Fruit fly (Drosophila melanogaster): Measurements from ENCODE around the gene comm3.

The comm3 gene

DNA sequence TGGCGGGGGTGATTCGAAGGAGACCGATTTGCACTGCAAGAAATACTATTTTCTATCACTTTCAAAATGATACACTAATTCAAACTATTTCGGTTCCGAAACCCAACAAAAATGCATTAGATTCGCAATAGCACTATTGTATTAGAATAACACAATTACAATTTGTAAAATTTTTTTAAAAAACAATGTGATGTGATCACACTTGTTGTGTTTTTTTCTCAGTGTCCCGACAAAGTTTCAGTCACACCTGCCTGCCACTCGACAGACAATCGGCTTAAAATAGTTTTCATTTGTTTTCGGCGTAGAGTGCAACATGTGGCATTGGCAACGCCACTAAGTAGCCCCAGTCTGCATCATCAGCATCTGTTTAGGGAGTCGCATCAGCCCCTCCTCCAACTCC is 27.5 kb upstream of the comm3 start (continued):
- TF ChIP-seq Ets97D (GFP tag; optimal IDR thresholded peaks at IDR 0.05) (no peak), lilli (GFP tag; optimal IDR thresholded peaks at IDR 0.05) (peak; percentile 26), wor (GFP tag; IDR thresholded peaks at IDR 0.05) (no peak), Dp (GFP tag; optimal IDR thresholded peaks at IDR 0.05) (no peak), CG14860 (GFP tag; IDR thresholded peaks at IDR 0.05; ENCODE audit: partially characterized antibody) (no peak), CG6654 (GFP tag; optimal IDR thresholded peaks at IDR 0.05) (peak; percentile 46), Atf6 (GFP tag; IDR thresholded peaks at IDR 0.05) (no peak), abd-A (tag; optimal IDR thresholded peaks at IDR 0.05) (no peak), CG17829 (tag; optimal IDR thresholded peaks at IDR 0.05) (peak; percentile 90), fd64A (GFP tag; optimal IDR thresholded peaks at IDR 0.05) (peak; percentile 56), CG10431 (GFP tag; optimal IDR thresholded peaks at IDR 0.05) (no peak), ind (GFP tag; optimal IDR thresholded peaks at IDR 0.05) (peak; percentile 49), gcm (GFP tag; optimal IDR thresholded peaks at IDR 0.05) (peak; percentile 65), Med (GFP tag) (peak; percentile 85), Hmx (GFP tag; optimal IDR thresholded peaks at IDR 0.05) (no peak), GATAe (GFP tag; conservative IDR thresholded peaks at IDR 0.05) (no peak), NfI (GFP tag; optimal IDR thresholded peaks at IDR 0.05) (no peak), Dfd (GFP tag; optimal IDR thresholded peaks at IDR 0.05) (no peak), HmgD (GFP tag; optimal IDR thresholded peaks at IDR 0.05) (no peak), cg (GFP tag; optimal IDR thresholded peaks at IDR 0.05) (no peak), CG10321 (GFP tag; IDR thresholded peaks at IDR 0.05) (no peak), B-H2 (GFP tag; optimal IDR thresholded peaks at IDR 0.05) (no peak), CG7963 (GFP tag; IDR thresholded peaks at IDR 0.05; ENCODE audit: partially characterized antibody) (no peak), sima (GFP tag; optimal IDR thresholded peaks at IDR 0.05) (no peak), CG18262 (tag; optimal IDR thresholded peaks at IDR 0.05) (peak; percentile 91), CG15601 (tag; optimal IDR thresholded peaks at IDR 0.05) (peak; percentile 81), Fer3 (tag; optimal IDR thresholded peaks at IDR 0.05) (peak; percentile 4), CTCF (GFP tag; optimal IDR thresholded peaks at IDR 0.05) (no peak), CG8944 (GFP tag; optimal IDR thresholded peaks at IDR 0.05) (peak; percentile 42), C15 (GFP tag; IDR thresholded peaks at IDR 0.05) (no peak), ERR (GFP tag; optimal IDR thresholded peaks at IDR 0.05) (no peak), eyg (GFP tag; optimal IDR thresholded peaks at IDR 0.05) (no peak), Nf-YA (GFP tag; IDR thresholded peaks at IDR 0.05) (no peak), vnd (GFP tag; IDR thresholded peaks at IDR 0.05; ENCODE audit: partially characterized antibody) (no peak), CG15479 (GFP tag; optimal IDR thresholded peaks at IDR 0.05) (no peak), CG30020 (tag; optimal IDR thresholded peaks at IDR 0.05) (peak; percentile 17), CG11247 (GFP tag; IDR thresholded peaks at IDR 0.05) (no peak), Hr39 (optimal IDR thresholded peaks at IDR 0.05) (no peak), CG12299 (tag; optimal IDR thresholded peaks at IDR 0.05) (no peak), vfl (GFP tag; optimal IDR thresholded peaks at IDR 0.05) (no peak), lab (GFP tag; optimal IDR thresholded peaks at IDR 0.05) (peak; percentile 7), Elba2 (GFP tag; optimal IDR thresholded peaks at IDR 0.05) (peak; percentile 9), Meics (GFP tag; optimal IDR thresholded peaks at IDR 0.05) (no peak), CG10959 (GFP tag; IDR thresholded peaks at IDR 0.05) (peak; percentile 85), knrl (GFP tag; IDR thresholded peaks at IDR 0.05; ENCODE audit: partially characterized antibody) (no peak), CG16779 (GFP tag; IDR thresholded peaks at IDR 0.05) (no peak), Asciz (GFP tag; optimal IDR thresholded peaks at IDR 0.05) (peak; percentile 42), tll (GFP tag; optimal IDR thresholded peaks at IDR 0.05) (no peak), Blimp-1 (GFP tag; optimal IDR thresholded peaks at IDR 0.05) (peak; percentile 78), sisA (GFP tag; IDR thresholded peaks at IDR 0.05) (peak; percentile 64), ash1 (GFP tag; optimal IDR thresholded peaks at IDR 0.05) (no peak), NC2β (GFP tag; optimal IDR thresholded peaks at IDR 0.05) (peak; percentile 74)
